Fruit fly (Drosophila melanogaster): Measurements from ENCODE around the gene CG34178.

CG34178 gene

DNA sequence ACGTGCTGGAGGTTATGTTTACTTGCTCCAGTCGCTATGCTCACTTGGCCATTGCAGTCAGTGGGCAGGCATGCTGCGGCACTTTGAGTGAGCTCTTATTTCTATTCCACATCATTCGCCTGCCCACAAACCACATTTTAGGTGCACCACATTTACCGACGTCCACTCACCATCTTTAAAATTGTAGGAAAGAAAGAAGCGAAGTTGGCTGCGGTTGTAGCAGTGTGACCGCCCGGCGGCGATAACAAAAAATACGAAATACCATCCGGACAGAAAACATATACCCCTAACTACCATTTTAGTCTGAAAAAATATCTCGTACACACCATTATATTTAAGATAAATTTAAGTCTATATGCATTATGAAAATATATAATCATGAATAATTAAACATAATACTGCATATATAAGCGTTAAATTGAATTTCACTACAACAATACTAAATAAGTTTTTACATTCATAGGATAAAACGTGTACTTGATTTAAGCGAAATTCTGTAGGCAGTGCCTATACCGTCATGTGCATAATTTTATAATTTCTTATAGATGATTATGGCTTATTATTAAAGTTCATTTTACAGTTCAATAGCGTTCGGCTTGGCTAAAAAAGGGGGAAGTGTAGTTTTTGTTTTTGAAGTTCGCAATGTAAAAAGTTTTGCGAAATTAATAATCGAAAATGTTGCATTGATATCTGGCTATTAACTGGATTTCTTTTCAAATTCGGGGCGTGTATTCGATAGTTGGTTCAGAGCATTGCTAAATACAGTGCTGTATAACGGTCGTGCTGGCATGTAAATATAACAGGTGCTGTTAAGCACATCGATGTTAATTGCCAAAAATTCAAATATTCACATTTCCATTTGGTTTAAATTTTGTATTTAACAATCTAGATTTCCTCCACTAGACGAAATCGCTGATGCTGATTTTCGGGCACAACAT is 24.7 kb downstream of the CG34178 start, which contains the start of gene RpL27A (continued):
- TF ChIP-seq CG6654 (GFP tag; optimal IDR thresholded peaks at IDR 0.05) (peak; percentile 63), corto (GFP tag; optimal IDR thresholded peaks at IDR 0.05) (no peak), ftz-f1 (GFP tag; optimal IDR thresholded peaks at IDR 0.05) (peak; percentile 6), lilli (GFP tag; optimal IDR thresholded peaks at IDR 0.05) (peak; percentile 60), CG17361 (GFP tag; IDR thresholded peaks at IDR 0.05) (peak; percentile 84), sna (GFP tag; IDR thresholded peaks at IDR 0.05; ENCODE audit: partially characterized antibody) (peak; percentile 71), CG16813 (GFP tag; IDR thresholded peaks at IDR 0.05; ENCODE audit: partially characterized antibody) (peak; percentile 65), gt (GFP tag; IDR thresholded peaks at IDR 0.05) (peak; percentile 34; the same call in 1 of the 2 replicates), tll (GFP tag; optimal IDR thresholded peaks at IDR 0.05) (no peak), ATbp (GFP tag; optimal IDR thresholded peaks at IDR 0.05) (peak; percentile 79), ap (GFP tag; IDR thresholded peaks at IDR 0.05) (peak; percentile 61), CG11695 (GFP tag; IDR thresholded peaks at IDR 0.05) (peak; percentile 41; the same call in 2 of the 3 replicates), CG2199 (GFP tag; IDR thresholded peaks at IDR 0.05) (0 out of 3 replicates have a peak, but pooled peaks have one; percentile 37), Poxn (GFP tag; IDR thresholded peaks at IDR 0.05) (peak; percentile 37; the same call in 1 of the 2 replicates), CG2116 (GFP tag; optimal IDR thresholded peaks at IDR 0.05) (peak; percentile 69), CG1832 (GFP tag; optimal IDR thresholded peaks at IDR 0.05) (no peak), Fer1 (GFP tag; optimal IDR thresholded peaks at IDR 0.05) (peak; percentile 81), CG34376 (GFP tag; optimal IDR thresholded peaks at IDR 0.05) (peak; percentile 90), kay (GFP tag; optimal IDR thresholded peaks at IDR 0.05) (peak; percentile 34), cwo (GFP tag; optimal IDR thresholded peaks at IDR 0.05) (peak; percentile 51), prd (optimal IDR thresholded peaks at IDR 0.05) (no peak), prd (GFP tag; IDR thresholded peaks at IDR 0.05) (peak; percentile 65), croc (GFP tag; conservative IDR thresholded peaks at IDR 0.05) (peak; percentile 24; the same call in 1 of the 3 replicates), Deaf1 (tag; optimal IDR thresholded peaks at IDR 0.05) (peak; percentile 48), crol (GFP tag; IDR thresholded peaks at IDR 0.05) (peak; percentile 48; the same call in 1 of the 2 replicates), gem (tag; optimal IDR thresholded peaks at IDR 0.05) (peak; percentile 81), CG18764 (GFP tag; optimal IDR thresholded peaks at IDR 0.05) (peak; percentile 62), Side (GFP tag; optimal IDR thresholded peaks at IDR 0.05) (peak; percentile 78), exex (tag; optimal IDR thresholded peaks at IDR 0.05) (peak; percentile 40), ara (GFP tag; IDR thresholded peaks at IDR 0.05) (peak; percentile 73), CG10654 (GFP tag; optimal IDR thresholded peaks at IDR 0.05) (peak; percentile 34), CG14710 (tag; optimal IDR thresholded peaks at IDR 0.05) (peak; percentile 79), Sin3A (optimal IDR thresholded peaks at IDR 0.05) (peak; percentile 16), CG3407 (GFP tag; optimal IDR thresholded peaks at IDR 0.05) (peak; percentile 80), Bteb2 (GFP tag; optimal IDR thresholded peaks at IDR 0.05) (peak; percentile 63), tio (GFP tag; optimal IDR thresholded peaks at IDR 0.05) (no peak), CG3726 (GFP tag; IDR thresholded peaks at IDR 0.05) (0 out of 3 replicates have a peak, but pooled peaks have one; percentile 44), CG9797 (GFP tag; optimal IDR thresholded peaks at IDR 0.05) (peak; percentile 83), org-1 (GFP tag; optimal IDR thresholded peaks at IDR 0.05) (peak; percentile 73), CG42726 (GFP tag; IDR thresholded peaks at IDR 0.05; ENCODE audit: partially characterized antibody) (peak; percentile 53; the same call in 1 of the 2 replicates), Eip74EF (GFP tag; optimal IDR thresholded peaks at IDR 0.05) (peak in 1 of 2 experiments; percentile 62), CG33557 (GFP tag; optimal IDR thresholded peaks at IDR 0.05) (peak; percentile 74), Hr51 (GFP tag; optimal IDR thresholded peaks at IDR 0.05) (peak; percentile 58 to 72), CG4360 (GFP tag; IDR thresholded peaks at IDR 0.05) (peak; percentile 58; the same call in 1 of the 2 replicates), Aef1 (GFP tag; IDR thresholded peaks at IDR 0.05) (peak; percentile 63; the same call in 2 of the 3 replicates), CG14014 (GFP tag; IDR thresholded peaks at IDR 0.05) (peak; percentile 73), CG7372 (GFP tag; IDR thresholded peaks at IDR 0.05) (peak; percentile 77)
